Worm (Caenorhabditis elegans) whole organism, mixed stage, embryonic: ENCODE data around the gene W03C9.1.

Experiments
- blmp-1 ChIP-seq: fragments of 150-350 bp; optimal IDR thresholded peaks from 2 replicates; lab custom pipeline; 2014; ENCODE audit warnings: missing biosample characterization, missing genetic modification characterization
- ces-1 ChIP-seq: fragments of 150-350 bp; optimal IDR thresholded peaks from 2 replicates; lab custom pipeline; 2014; ENCODE audit warnings: missing biosample characterization, missing genetic modification reagents, missing genetic modification characterization
- drap-1 ChIP-seq: fragments of 200-800 bp; sonication (Bioruptor generic); optimal IDR thresholded peaks from 3 replicates; lab custom pipeline; 2018; ENCODE audit warnings: mild to moderate bottlenecking, missing genetic modification characterization, missing compliant biosample characterization
- elt-1 ChIP-seq: sonication (generic microtip); optimal IDR thresholded peaks from 2 replicates; lab custom pipeline; 2017; ENCODE audit warnings: missing genetic modification characterization, mild to moderate bottlenecking, missing compliant biosample characterization, antibody characterized with exemption, moderate library complexity, borderline replicate concordance; ENCODE audit not compliant: insufficient read depth
- elt-3 ChIP-seq: fragments of 150-350 bp; optimal IDR thresholded peaks from 2 replicates; lab custom pipeline; 2014; ENCODE audit warnings: missing biosample characterization, missing genetic modification characterization
- lin-13 ChIP-seq: fragments of 150-350 bp; optimal IDR thresholded peaks from 2 replicates; lab custom pipeline; 2014; ENCODE audit warnings: missing biosample characterization, missing genetic modification characterization
- lin-32 ChIP-seq: fragments of 200-800 bp; sonication (Bioruptor generic); optimal IDR thresholded peaks from 2 replicates; lab custom pipeline; 2018; ENCODE audit warnings: mild to moderate bottlenecking, missing genetic modification characterization, missing compliant biosample characterization
- lsy-2 ChIP-seq: fragments of 150-350 bp; optimal IDR thresholded peaks from 2 replicates; lab custom pipeline; 2014; ENCODE audit warnings: missing biosample characterization, missing genetic modification characterization
- nhr-12 ChIP-seq: fragments of 150-350 bp; optimal IDR thresholded peaks from 2 replicates; lab custom pipeline; 2014; ENCODE audit warnings: missing biosample characterization, missing genetic modification characterization
- pha-4 ChIP-seq: fragments of 150-350 bp; optimal IDR thresholded peaks from 2 replicates; lab custom pipeline; 2018; ENCODE audit warnings: missing biosample characterization, missing genetic modification reagents, missing genetic modification characterization
- snpc-4 ChIP-seq: fragments of 150-350 bp; optimal IDR thresholded peaks from 2 replicates; lab custom pipeline; 2014; ENCODE audit warnings: missing biosample characterization, missing genetic modification characterization
- unc-39 ChIP-seq: fragments of 150-350 bp; optimal IDR thresholded peaks from 2 replicates; lab custom pipeline; 2014; ENCODE audit warnings: missing biosample characterization, missing genetic modification characterization
- unc-62 ChIP-seq: fragments of 150-350 bp; optimal IDR thresholded peaks from 2 replicates; lab custom pipeline; 2014; ENCODE audit warnings: missing biosample characterization, missing genetic modification reagents, missing genetic modification characterization
- ztf-11 ChIP-seq: fragments of 150-350 bp; optimal IDR thresholded peaks from 2 replicates; lab custom pipeline; 2014; ENCODE audit warnings: missing biosample characterization, missing genetic modification characterization

DNA sequence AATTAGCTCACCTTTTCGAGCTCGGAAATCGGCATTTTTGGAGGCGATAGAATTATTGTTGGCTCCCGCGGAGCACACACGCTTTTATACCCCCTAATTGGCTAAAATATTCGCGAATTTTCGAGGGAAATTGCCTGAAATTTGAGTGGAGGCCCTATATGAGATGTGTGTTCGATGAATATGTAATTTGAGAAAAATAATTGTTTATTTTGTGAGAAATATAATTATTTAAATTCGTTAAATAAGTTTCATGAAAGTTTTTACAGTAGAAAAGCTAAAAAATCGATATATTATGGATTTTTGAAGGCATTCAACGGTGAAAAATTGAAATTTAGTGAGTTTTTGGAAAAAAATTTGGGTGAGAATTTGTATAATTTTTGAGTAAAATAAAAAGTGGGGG lies 11.7 kb upstream of the W03C9.1 start, which contains the start of gene acbp-6:
- no peak for TF ChIP-seq elt-3
- no peak for TF ChIP-seq ces-1
- TF ChIP-seq ztf-11 (tag; lab: Kevin White, UChicago), result no peak
- no peak for TF ChIP-seq blmp-1
- TF ChIP-seq snpc-4, result no peak
- TF ChIP-seq lin-13 (tag; lab: Kevin White, UChicago), result no peak
- TF ChIP-seq unc-39 (tag; lab: Kevin White, UChicago), result no peak
- no peak for TF ChIP-seq elt-1 (tag; lab: Kevin White, UChicago)
- TF ChIP-seq nhr-12 (tag; lab: Kevin White, UChicago), result no peak
- no peak for TF ChIP-seq lin-32
- no peak for TF ChIP-seq drap-1 (GFP tag; lab: Kevin White, UChicago)
- no peak for TF ChIP-seq pha-4 (tag; lab: Kevin White, UChicago)
- no peak for TF ChIP-seq unc-62
- no peak for TF ChIP-seq lsy-2 (tag; lab: Kevin White, UChicago)
